Worm (Caenorhabditis elegans) whole organism, L4 larva: Measurements from ENCODE around the gene F44G4.3.

Experiments
- D1046.2 ChIP-seq: fragments of 200-800 bp; sonication (Bioruptor generic); IDR thresholded peaks from 2 replicates; pipeline ENCODE4 v1.3.6; 2022; ENCODE audit warnings: missing genetic modification characterization, missing compliant biosample characterization
- F26F4.8 ChIP-seq: fragments of 200-800 bp; sonication (Bioruptor generic); conservative IDR thresholded peaks from 2 replicates; pipeline ENCODE4 v1.3.6; 2022; ENCODE audit warnings: missing genetic modification characterization, missing compliant biosample characterization
- F44E2.7 ChIP-seq: fragments of 200-800 bp; sonication (Bioruptor generic); IDR thresholded peaks from 2 replicates; pipeline ENCODE4 v2.1.2; 2022; ENCODE audit warnings: missing genetic modification characterization, missing compliant biosample characterization
- T20F7.1 ChIP-seq: fragments of 200-800 bp; sonication (Bioruptor generic); optimal IDR thresholded peaks from 2 replicates; lab custom pipeline; 2018; ENCODE audit warnings: mild to moderate bottlenecking, missing genetic modification characterization, missing compliant biosample characterization
- aha-1 ChIP-seq: fragments of 150-350 bp; peaks from one replicate; lab custom pipeline; 2014; ENCODE audit warnings: missing biosample characterization, missing genetic modification characterization
- ama-1 ChIP-seq: fragments of 150-350 bp; optimal IDR thresholded peaks from 2 replicates; lab custom pipeline; 2014; ENCODE audit warnings: inconsistent platforms, mixed read lengths
- ceh-44 ChIP-seq: fragments of 200-800 bp; sonication (Bioruptor generic); IDR thresholded peaks from 2 replicates; pipeline ENCODE4 v1.3.6; 2022; ENCODE audit warnings: missing genetic modification reagents, missing genetic modification characterization, missing compliant biosample characterization
- cey-2 ChIP-seq: sonication (generic microtip); optimal IDR thresholded peaks from 3 replicates; lab custom pipeline; 2017; ENCODE audit warnings: missing genetic modification characterization, mild to moderate bottlenecking, missing compliant biosample characterization, antibody characterized with exemption, borderline replicate concordance; ENCODE audit not compliant: insufficient read depth
- ctbp-1 ChIP-seq: fragments of 200-800 bp; sonication (Bioruptor generic); IDR thresholded peaks from 2 replicates; pipeline ENCODE4 v1.3.6; 2022; ENCODE audit warnings: missing genetic modification reagents, missing genetic modification characterization, missing compliant biosample characterization
- dmd-6 ChIP-seq: fragments of 200-800 bp; sonication (Bioruptor generic); IDR thresholded peaks from 2 replicates; pipeline ENCODE4 v1.3.6; 2022; ENCODE audit warnings: missing genetic modification reagents, missing genetic modification characterization, missing compliant biosample characterization
- dpl-1 ChIP-seq: fragments of 150-350 bp; optimal IDR thresholded peaks from 2 replicates; lab custom pipeline; 2014; ENCODE audit warnings: missing biosample characterization, missing genetic modification reagents, missing genetic modification characterization
- egl-27 ChIP-seq: sonication (generic microtip); optimal IDR thresholded peaks from 3 replicates; lab custom pipeline; 2017; ENCODE audit warnings: missing biosample characterization, missing genetic modification reagents, missing genetic modification characterization
- egl-43 ChIP-seq: fragments of 200-800 bp; sonication (Bioruptor generic); IDR thresholded peaks from 2 replicates; pipeline ENCODE4 v1.3.6; 2022; ENCODE audit warnings: missing genetic modification reagents, missing genetic modification characterization, missing compliant biosample characterization
- hif-1 ChIP-seq, 2 experiments: sonication (generic microtip); optimal IDR thresholded peaks; 2 replicates each; lab custom pipeline; 2016 to 2017; ENCODE audit warnings: missing compliant biosample characterization in 2 of 2, missing genetic modification characterization in 2 of 2, missing genetic modification reagents in 2 of 2, missing genotype in 2 of 2, mild to moderate bottlenecking in 1 of 2
- lim-7 ChIP-seq: fragments of 200-800 bp; sonication (Bioruptor generic); IDR thresholded peaks from 2 replicates; pipeline ENCODE4 v1.3.6; 2022; ENCODE audit warnings: missing genetic modification characterization, missing compliant biosample characterization
- lin-1 ChIP-seq: fragments of 200-800 bp; sonication (Bioruptor generic); IDR thresholded peaks from 2 replicates; pipeline ENCODE4 v1.3.6; 2022; ENCODE audit warnings: missing genetic modification reagents, missing genetic modification characterization, missing compliant biosample characterization
- lsy-2 ChIP-seq, 2 experiments: fragments of 150-350 bp in 1 of 2; sonication (generic microtip) in 1 of 2; optimal IDR thresholded peaks; 2 replicates each; lab custom pipeline; 2014 to 2017; ENCODE audit warnings: missing biosample characterization in 2 of 2, missing genetic modification characterization in 2 of 2
- mdl-1 ChIP-seq, 2 experiments: fragments of 150-350 bp in 1 of 2; sonication (generic microtip) in 1 of 2; optimal IDR thresholded peaks; 2 replicates each; lab custom pipeline; 2014 to 2017; ENCODE audit warnings: missing biosample characterization in 2 of 2, missing genetic modification characterization in 2 of 2
- mdt-29 ChIP-seq: fragments of 200-800 bp; sonication (Bioruptor generic); IDR thresholded peaks from 2 replicates; pipeline ENCODE4 v1.3.6; 2022; ENCODE audit warnings: missing genetic modification reagents, missing genetic modification characterization, missing compliant biosample characterization
- nhr-10 ChIP-seq: fragments of 150-350 bp; optimal IDR thresholded peaks from 2 replicates; lab custom pipeline; 2014; ENCODE audit warnings: missing biosample characterization, missing genetic modification characterization
- nhr-102 ChIP-seq: sonication (generic microtip); optimal IDR thresholded peaks from 2 replicates; lab custom pipeline; 2016; ENCODE audit warnings: mild to moderate bottlenecking, missing genetic modification characterization, moderate library complexity, missing compliant biosample characterization
- nhr-237 ChIP-seq: sonication (generic microtip); optimal IDR thresholded peaks from 2 replicates; lab custom pipeline; 2017; ENCODE audit warnings: missing biosample characterization, missing genetic modification characterization
- nhr-41 ChIP-seq: fragments of 200-800 bp; sonication (Bioruptor generic); IDR thresholded peaks from 2 replicates; pipeline ENCODE4 v1.3.6; 2022; ENCODE audit warnings: missing genetic modification reagents, missing genetic modification characterization, missing compliant biosample characterization
- nhr-6 ChIP-seq: fragments of 150-350 bp; optimal IDR thresholded peaks from 2 replicates; lab custom pipeline; 2014; ENCODE audit warnings: missing biosample characterization, missing genetic modification characterization
- nhr-77 ChIP-seq: fragments of 150-350 bp; optimal IDR thresholded peaks from 2 replicates; lab custom pipeline; 2014; ENCODE audit warnings: missing biosample characterization, missing genetic modification characterization
- set-16 ChIP-seq: fragments of 200-800 bp; sonication (Bioruptor generic); IDR thresholded peaks from 2 replicates; pipeline ENCODE4 v1.3.6; 2022; ENCODE audit warnings: missing genetic modification reagents, missing genetic modification characterization, missing compliant biosample characterization
- skn-1 ChIP-seq: fragments of 150-350 bp; optimal IDR thresholded peaks from 2 replicates; lab custom pipeline; 2014; ENCODE audit warnings: missing biosample characterization, missing genetic modification characterization
- snpc-4 ChIP-seq: fragments of 150-350 bp; optimal IDR thresholded peaks from 2 replicates; lab custom pipeline; 2014; ENCODE audit warnings: missing biosample characterization, missing genetic modification characterization
- spr-3 ChIP-seq: fragments of 200-800 bp; sonication (Bioruptor generic); optimal IDR thresholded peaks from 2 replicates; lab custom pipeline; 2018; ENCODE audit warnings: mild to moderate bottlenecking, missing genetic modification characterization, missing compliant biosample characterization
- tag-97 ChIP-seq: fragments of 200-800 bp; sonication (Bioruptor generic); IDR thresholded peaks from 2 replicates; pipeline ENCODE4 v1.3.6; 2022; ENCODE audit warnings: missing genetic modification characterization, missing compliant biosample characterization
- tra-1 ChIP-seq: fragments of 200-800 bp; sonication (Bioruptor generic); IDR thresholded peaks from 2 replicates; pipeline ENCODE4 v1.3.6; 2022; ENCODE audit warnings: missing genetic modification reagents, missing genetic modification characterization, missing compliant biosample characterization
- unc-130 ChIP-seq: sonication (generic microtip); optimal IDR thresholded peaks from 2 replicates; lab custom pipeline; 2016; ENCODE audit warnings: missing genetic modification reagents, missing genetic modification characterization, missing compliant biosample characterization
- zag-1 ChIP-seq: fragments of 150-350 bp; optimal IDR thresholded peaks from 2 replicates; lab custom pipeline; 2014; ENCODE audit warnings: missing biosample characterization, missing genetic modification characterization
- ztf-7 ChIP-seq: fragments of 150-350 bp; optimal IDR thresholded peaks from 2 replicates; lab custom pipeline; 2014; ENCODE audit warnings: missing biosample characterization, missing genetic modification characterization

The F44G4.3 gene

DNA sequence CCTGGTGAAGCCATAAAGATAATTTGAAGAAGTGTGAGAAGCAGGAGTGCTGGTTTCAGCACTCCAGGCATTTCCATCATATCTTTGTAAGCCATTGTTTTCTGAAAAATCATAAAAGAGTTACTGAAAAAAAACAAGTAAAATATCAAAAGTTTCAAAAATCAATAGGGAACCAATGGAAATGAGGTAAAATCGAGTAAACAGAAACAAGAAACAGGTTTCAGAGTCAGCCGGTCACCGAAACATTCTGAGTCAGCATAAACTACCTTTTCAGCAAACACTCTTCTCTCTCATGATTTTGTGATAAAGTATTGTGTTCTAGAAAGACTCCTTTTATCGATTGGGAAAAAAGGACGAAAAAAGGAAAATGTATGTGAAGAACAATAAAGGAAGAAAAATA is 8.0 kb downstream of the F44G4.3 start, which contains the start of gene C18E9.9 (continued):
- TF ChIP-seq F44E2.7 (GFP tag; lab: Robert Waterston, UW) (no peak), nhr-237 (tag; lab: Kevin White, UChicago) (no peak), nhr-10 (tag; lab: Kevin White, UChicago) (no peak), snpc-4 (tag; lab: Kevin White, UChicago) (no peak), lim-7 (no peak), ztf-7 (no peak), mdt-29 (GFP tag; lab: Robert Waterston, UW) (no peak), nhr-41 (GFP tag; lab: Robert Waterston, UW) (no peak), dmd-6 (no peak), nhr-6 (tag; lab: Kevin White, UChicago) (no peak), spr-3 (GFP tag; lab: Kevin White, UChicago) (no peak), set-16 (no peak), egl-27 (tag; lab: Kevin White, UChicago) (no peak), hif-1 (tag; optimal IDR thresholded peaks at IDR 0.05; lab: Kevin White, UChicago) (no peak), unc-130 (GFP tag; lab: Kevin White, UChicago) (no peak), lsy-2 (tag; optimal IDR thresholded peaks at IDR 0.05; lab: Kevin White, UChicago) (no peak)
- TF ChIP-seq, all 104 proteins: peak for 5

- TF ChIP-seq aha-1 (tag; lab: Kevin White, UChicago) = peak; percentile 79
- peak; percentile 21 for TF ChIP-seq nhr-102 (tag; lab: Kevin White, UChicago)
- no peak for TF ChIP-seq D1046.2 (GFP tag; lab: Robert Waterston, UW)
Measured at ce11 chrII:8987962-8988361, 9.5 kb downstream of the F44G4.3 start, which contains the start of gene C18E9.8. C18E9.8 (minus strand) TSS chrII:8988062.

DNA sequence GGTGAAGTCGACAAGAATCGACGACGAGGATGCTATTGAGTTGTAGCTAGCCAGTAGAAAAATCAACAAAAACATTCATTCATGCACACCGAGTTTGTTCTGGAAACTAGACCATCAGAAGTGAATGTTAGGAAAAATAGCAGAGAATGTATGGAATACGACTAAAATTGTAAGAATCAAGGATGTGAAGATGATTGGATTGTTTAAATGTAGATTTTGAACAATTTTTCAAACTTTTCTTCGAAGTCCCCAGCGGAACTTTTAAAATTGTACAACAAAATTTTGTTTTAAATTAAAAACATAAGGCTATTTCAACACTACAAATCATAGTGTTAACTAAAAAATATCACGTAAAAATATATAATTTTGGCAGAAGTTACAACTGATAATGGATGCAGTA is 14.8 kb downstream of the F44G4.3 start, which contains the start of gene C18E9.7:
Gene C18E9.7, minus strand, starts transcription at position 101 of the 400 bp plus-strand sequence.
- TF ChIP-seq tag-97 (GFP tag; lab: Robert Waterston, UW) (no peak), egl-43 (GFP tag; lab: Robert Waterston, UW) (no peak), nhr-77 (no peak), egl-27 (tag; lab: Kevin White, UChicago) (no peak), ceh-44 (GFP tag; lab: Robert Waterston, UW) (no peak), cey-2 (tag; lab: Kevin White, UChicago) (no peak), ama-1 (lab: Kevin White, UChicago) (no peak), lin-1 (GFP tag; lab: Robert Waterston, UW) (no peak), aha-1 (tag; lab: Kevin White, UChicago) (no peak), zag-1 (no peak), ztf-7 (no peak), skn-1 (no peak), tra-1 (no peak), mdl-1 (tag; optimal IDR thresholded peaks at IDR 0.05; lab: Kevin White, UChicago) (no peak)

- TF ChIP-seq ctbp-1 (no peak), F26F4.8 (no peak), dpl-1 (GFP tag; lab: Kevin White, UChicago) (peak; percentile 44), T20F7.1 (GFP tag; lab: Kevin White, UChicago) (peak; percentile 94)
Measured at ce11 chrII:8973516-8974043, 23.9 kb downstream of the F44G4.3 start, which contains the start of gene tomm-40. tomm-40 (minus strand) TSS chrII:8973566.
